Fruit fly (Drosophila melanogaster): Measurements from ENCODE around the gene Etfb.

- no peak for TF ChIP-seq CTCF (optimal IDR thresholded peaks at IDR 0.05)
- TF ChIP-seq CG8478 (optimal IDR thresholded peaks at IDR 0.05) = no peak
These were observed 14.9 kb upstream of the Etfb start, which contains the start of gene CG7829 for dm6 chr3R:29817664-29818063.
